Fruit fly (Drosophila melanogaster) whole organism, adult: ENCODE measurements around the gene Irp-1A.

Source experiments
- CG11617 ChIP-seq: fragments of 200-800 bp; sonication (Bioruptor generic); optimal IDR thresholded peaks from 2 replicates; lab custom pipeline; 2017; ENCODE audit warnings: mild to moderate bottlenecking, missing biosample characterization, missing genetic modification reagents, missing genetic modification characterization
- CG12768 ChIP-seq: fragments of 200-800 bp; sonication (Bioruptor generic); optimal IDR thresholded peaks from 2 replicates; lab custom pipeline; 2017; ENCODE audit warnings: missing biosample characterization, missing genetic modification characterization, mild to moderate bottlenecking, moderate library complexity, missing genetic modification reagents
- CG14711 ChIP-seq: fragments of 200-800 bp; sonication (Bioruptor generic); optimal IDR thresholded peaks from 2 replicates; lab custom pipeline; 2018; ENCODE audit warnings: missing biosample characterization, mild to moderate bottlenecking, missing genetic modification characterization, moderate library complexity
- CG1620 ChIP-seq: fragments of 200-800 bp; sonication (Bioruptor generic); optimal IDR thresholded peaks from 2 replicates; lab custom pipeline; 2016; ENCODE audit warnings: missing biosample characterization, missing genetic modification characterization
- CG33017 ChIP-seq: fragments of 200-800 bp; sonication (Bioruptor generic); optimal IDR thresholded peaks from 2 replicates; lab custom pipeline; 2018; ENCODE audit warnings: missing biosample characterization, mild to moderate bottlenecking, missing genetic modification characterization, moderate library complexity
- CG5204 ChIP-seq: fragments of 200-800 bp; sonication (Bioruptor generic); optimal IDR thresholded peaks from 2 replicates; lab custom pipeline; 2016; ENCODE audit warnings: missing biosample characterization, missing genetic modification characterization
- CG7045 ChIP-seq: fragments of 200-800 bp; sonication (Bioruptor generic); optimal IDR thresholded peaks from 2 replicates; lab custom pipeline; 2017; ENCODE audit warnings: missing biosample characterization, mild to moderate bottlenecking, missing genetic modification characterization
- CG7101 ChIP-seq: fragments of 200-800 bp; sonication (Bioruptor generic); optimal IDR thresholded peaks from 2 replicates; lab custom pipeline; 2018; ENCODE audit warnings: missing biosample characterization, mild to moderate bottlenecking, missing genetic modification characterization, moderate library complexity
- Crg-1 ChIP-seq: fragments of 200-800 bp; sonication (Bioruptor generic); optimal IDR thresholded peaks from 2 replicates; lab custom pipeline; 2016; ENCODE audit warnings: missing biosample characterization, missing genetic modification characterization
- Hr96 ChIP-seq: fragments of 200-800 bp; sonication (Bioruptor generic); optimal IDR thresholded peaks from 2 replicates; lab custom pipeline; 2016; ENCODE audit warnings: missing biosample characterization, missing genetic modification characterization
- Mnt ChIP-seq: fragments of 200-800 bp; sonication (Bioruptor generic); optimal IDR thresholded peaks from 2 replicates; lab custom pipeline; 2016; ENCODE audit warnings: missing biosample characterization, mild to moderate bottlenecking, missing genetic modification characterization
- bab1 ChIP-seq: fragments of 200-800 bp; sonication (Bioruptor generic); optimal IDR thresholded peaks from 3 replicates; lab custom pipeline; 2019; ENCODE audit warnings: missing biosample characterization, mild to moderate bottlenecking, missing genetic modification characterization, moderate library complexity
- cic ChIP-seq: fragments of 200-800 bp; sonication (Bioruptor generic); optimal IDR thresholded peaks from 2 replicates; lab custom pipeline; 2017; ENCODE audit warnings: missing biosample characterization, mild to moderate bottlenecking, missing genetic modification characterization, moderate library complexity
- cnc ChIP-seq, 2 experiments: fragments of >200 bp; optimal IDR thresholded peaks; 2 replicates each; lab custom pipeline; 2017
- kay ChIP-seq: fragments of 200-800 bp; sonication (Bioruptor generic); peaks from one replicate; lab custom pipeline; 2016; ENCODE audit warnings: missing biosample characterization, missing genetic modification characterization, borderline replicate concordance
- ovo ChIP-seq: fragments of 200-800 bp; sonication (Bioruptor generic); optimal IDR thresholded peaks from 2 replicates; lab custom pipeline; 2016; ENCODE audit warnings: missing biosample characterization, missing genetic modification characterization
- pad ChIP-seq: fragments of 200-800 bp; sonication (Bioruptor generic); optimal IDR thresholded peaks from 3 replicates; lab custom pipeline; 2017; ENCODE audit warnings: missing biosample characterization, missing genetic modification characterization, mild to moderate bottlenecking, moderate library complexity, missing genetic modification reagents
- tj ChIP-seq: fragments of 200-800 bp; sonication (Bioruptor generic); optimal IDR thresholded peaks from 3 replicates; lab custom pipeline; 2017; ENCODE audit warnings: missing biosample characterization, mild to moderate bottlenecking, missing genetic modification characterization, moderate library complexity
- toe ChIP-seq: fragments of 200-800 bp; sonication (Bioruptor generic); optimal IDR thresholded peaks from 2 replicates; lab custom pipeline; 2016; ENCODE audit warnings: missing biosample characterization, missing genetic modification characterization

Gene Irp-1A

DNA sequence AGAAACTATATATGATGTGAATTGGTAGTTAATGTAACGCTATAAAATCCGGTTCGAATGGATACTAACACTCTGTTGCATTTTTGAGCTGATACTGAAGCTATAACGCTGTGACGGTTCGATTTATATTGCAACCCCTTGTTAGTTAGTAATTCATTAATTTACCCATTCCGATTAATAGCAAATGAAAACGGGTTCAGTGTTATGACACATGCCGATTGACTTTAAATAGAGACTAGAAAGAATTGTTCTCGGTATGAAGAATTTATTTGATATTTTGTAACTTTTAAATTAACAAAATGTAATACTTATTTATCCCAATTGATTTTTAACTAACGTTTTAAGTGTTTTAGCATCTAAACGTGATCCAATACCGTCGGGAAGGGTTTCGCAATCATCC is 44.2 kb upstream of the Irp-1A start, which contains the start of gene CG43091:
TSS of gene CG43091 (minus strand) at position 101 of the 400 bp plus-strand sequence.
- TF ChIP-seq kay (GFP tag; lab: Kevin White, UChicago) (peak; percentile 83), tj (GFP tag; lab: Kevin White, UChicago) (no peak)

DNA sequence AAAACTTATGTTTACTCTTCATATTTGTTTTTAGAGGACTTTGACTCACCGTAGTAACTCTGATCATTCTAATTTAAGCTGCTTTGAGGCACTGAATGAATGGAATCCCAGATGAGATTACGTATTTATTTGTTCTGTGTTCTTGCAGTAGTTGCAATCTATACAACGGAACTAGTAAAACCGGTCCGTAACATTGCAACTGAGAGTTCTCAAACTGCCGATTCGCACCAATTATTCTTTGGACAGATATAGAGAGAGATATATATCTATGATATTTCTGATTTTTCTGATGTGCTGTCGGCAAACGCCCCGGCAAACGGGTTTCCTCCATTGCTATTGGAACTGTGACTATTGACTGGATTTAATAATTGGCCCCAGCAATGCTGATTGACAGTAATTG is 43.2 kb upstream of the Irp-1A start, which contains the start of gene CG13841:
TSS of gene CG13841 (minus strand) at position 101 of the 400 bp plus-strand sequence.
- TF ChIP-seq kay (GFP tag; lab: Kevin White, UChicago) (peak; percentile 7), CG1620 (GFP tag; lab: Kevin White, UChicago) (no peak), Crg-1 (GFP tag; lab: Kevin White, UChicago) (no peak), CG12768 (GFP tag; lab: Kevin White, UChicago) (no peak), pad (GFP tag; lab: Kevin White, UChicago) (no peak), CG11617 (GFP tag; lab: Kevin White, UChicago) (no peak), toe (GFP tag; lab: Kevin White, UChicago) (no peak)

- TF ChIP-seq cnc (optimal IDR thresholded peaks at IDR 0.05; lab: Kevin White, UChicago): no peak
These were observed 41.7 kb upstream of the Irp-1A start, which contains the start of gene Nepl15 for dm6 chr3R:22766072-22766471. Gene Nepl15, minus strand, starts transcription at chr3R:22766172.

DNA sequence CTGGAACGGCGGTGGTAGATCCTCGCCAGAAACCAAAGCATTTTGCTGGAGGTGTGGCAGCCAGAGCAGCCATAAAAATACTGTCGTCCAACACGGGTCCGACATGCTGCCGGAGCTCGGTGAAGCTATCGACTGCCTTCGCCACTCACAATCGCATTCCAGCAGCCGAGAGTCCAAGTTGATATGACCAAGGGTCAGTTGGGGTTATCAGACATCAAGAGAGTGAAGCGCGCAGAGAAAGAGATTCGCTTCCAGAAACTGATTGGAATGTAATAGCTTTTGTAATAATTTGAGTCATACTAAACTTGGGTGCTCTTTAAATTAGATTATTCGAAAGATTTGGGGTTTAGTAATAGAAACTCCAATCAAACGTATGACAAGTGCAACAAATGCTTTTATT is 39.2 kb upstream of the Irp-1A start, which contains the start of gene Nepl14:
TSS of gene Nepl14 (minus strand) at position 125 of the 400 bp plus-strand sequence.
- no peak for TF ChIP-seq CG1620 (GFP tag; lab: Kevin White, UChicago)

- TF ChIP-seq Mnt (no peak), tj (GFP tag; lab: Kevin White, UChicago) (no peak), Hr96 (no peak), CG5204 (GFP tag; lab: Kevin White, UChicago) (no peak), CG11617 (GFP tag; lab: Kevin White, UChicago) (no peak), cic (GFP tag; lab: Kevin White, UChicago) (peak; percentile 46)
These were observed 36.6 kb upstream of the Irp-1A start, which contains the start of gene Nepl13 for dm6 chr3R:22760988-22761387. Gene Nepl13, minus strand, starts transcription at chr3R:22761076.

DNA sequence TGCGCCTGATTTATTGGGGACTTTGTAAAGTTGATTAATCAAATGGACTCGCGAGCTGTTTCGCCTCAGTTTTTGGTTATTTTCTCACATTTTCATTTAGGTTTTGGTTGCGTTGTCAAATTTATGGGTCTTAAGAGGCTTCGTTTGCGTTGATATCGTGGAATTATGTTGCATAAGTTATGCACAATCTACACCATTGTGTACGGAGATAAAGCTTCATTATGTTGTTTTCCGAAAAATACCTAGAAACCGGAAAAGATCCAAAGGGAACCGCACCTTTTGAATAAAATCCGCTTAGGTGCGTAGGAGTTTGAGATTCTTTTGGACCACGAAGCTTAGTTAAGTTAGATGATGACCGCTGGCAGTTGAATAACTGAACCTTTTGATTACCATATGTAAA is 32.7 kb upstream of the Irp-1A start:
- TF ChIP-seq Hr96: no peak
- no peak for TF ChIP-seq CG12768 (GFP tag; lab: Kevin White, UChicago)
- TF ChIP-seq pad (GFP tag; lab: Kevin White, UChicago): no peak
- no peak for TF ChIP-seq kay (GFP tag; lab: Kevin White, UChicago)
- TF ChIP-seq CG5204 (GFP tag; lab: Kevin White, UChicago): no peak
- no peak for TF ChIP-seq toe (GFP tag; lab: Kevin White, UChicago)
- no peak for TF ChIP-seq CG33017
- TF ChIP-seq CG1620 (GFP tag; lab: Kevin White, UChicago): no peak
- TF ChIP-seq CG7045 (GFP tag; lab: Kevin White, UChicago): no peak
- no peak for TF ChIP-seq bab1 (GFP tag; lab: Kevin White, UChicago)
- no peak for TF ChIP-seq Crg-1 (GFP tag; lab: Kevin White, UChicago)
- no peak for TF ChIP-seq ovo (GFP tag; lab: Kevin White, UChicago)
- TF ChIP-seq Mnt: no peak
- no peak for TF ChIP-seq CG14711
- TF ChIP-seq cnc (optimal IDR thresholded peaks at IDR 0.05; lab: Kevin White, UChicago): no peak
- TF ChIP-seq cic (GFP tag; lab: Kevin White, UChicago): no peak
- no peak for TF ChIP-seq CG11617 (GFP tag; lab: Kevin White, UChicago)

DNA sequence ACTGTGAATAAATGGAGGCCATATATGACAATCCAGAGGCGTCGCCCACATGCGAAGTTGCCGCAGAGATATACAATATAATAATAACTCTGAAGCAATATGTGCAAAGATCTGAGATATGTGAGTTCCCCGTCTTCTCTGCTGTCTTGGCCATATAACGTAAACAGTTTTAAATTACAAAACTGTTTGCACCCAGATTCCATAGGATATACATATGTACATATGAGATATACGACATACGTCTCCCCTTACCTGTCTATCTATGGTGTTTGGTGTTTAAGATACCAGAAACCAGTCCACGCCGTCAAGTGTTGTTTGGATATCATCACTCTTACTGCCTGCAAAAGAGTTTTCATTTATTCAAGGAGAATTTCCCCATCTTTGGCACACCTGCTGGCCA is 31.9 kb upstream of the Irp-1A start:
- TF ChIP-seq CG33017 (no peak), ovo (GFP tag; lab: Kevin White, UChicago) (no peak), CG14711 (no peak), bab1 (GFP tag; lab: Kevin White, UChicago) (no peak), CG7045 (GFP tag; lab: Kevin White, UChicago) (no peak), CG5204 (GFP tag; lab: Kevin White, UChicago) (no peak), pad (GFP tag; lab: Kevin White, UChicago) (no peak), Mnt (no peak), CG12768 (GFP tag; lab: Kevin White, UChicago) (no peak)

DNA sequence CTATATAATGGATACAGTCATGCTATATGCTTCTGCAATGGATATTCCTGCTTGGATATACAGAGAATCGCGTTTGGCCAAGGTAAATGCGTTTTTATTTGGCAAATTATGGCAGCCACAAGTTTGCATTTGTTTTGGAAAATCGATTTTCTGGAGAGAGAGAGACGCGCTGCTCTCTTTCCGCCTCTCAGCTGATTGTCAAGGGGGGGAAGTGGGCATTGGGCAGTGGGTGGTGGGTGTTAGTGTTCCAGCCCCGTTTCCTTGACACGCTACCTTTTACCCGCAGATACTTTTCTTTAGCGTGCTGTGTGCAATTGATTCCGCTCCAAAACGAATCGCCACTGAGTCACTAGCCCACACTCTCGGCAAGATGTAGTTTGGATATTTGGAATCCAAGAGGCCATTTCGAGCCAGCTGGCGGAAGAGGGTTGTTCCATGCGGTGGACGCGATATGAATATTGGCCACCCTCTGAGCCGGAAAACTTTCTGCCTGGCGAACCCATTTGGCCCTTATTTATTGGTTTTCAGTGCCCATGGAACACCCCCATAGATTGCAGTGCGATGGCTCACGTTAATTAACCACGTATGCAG is 30.9 kb upstream of the Irp-1A start:
- TF ChIP-seq tj (GFP tag; lab: Kevin White, UChicago) (peak; percentile 42), toe (GFP tag; lab: Kevin White, UChicago) (no peak), CG7101 (tag; lab: Kevin White, UChicago) (no peak), cic (GFP tag; lab: Kevin White, UChicago) (no peak)
